Worm (Caenorhabditis elegans): ENCODE measurements around the gene anat-1.

The anat-1 gene

DNA sequence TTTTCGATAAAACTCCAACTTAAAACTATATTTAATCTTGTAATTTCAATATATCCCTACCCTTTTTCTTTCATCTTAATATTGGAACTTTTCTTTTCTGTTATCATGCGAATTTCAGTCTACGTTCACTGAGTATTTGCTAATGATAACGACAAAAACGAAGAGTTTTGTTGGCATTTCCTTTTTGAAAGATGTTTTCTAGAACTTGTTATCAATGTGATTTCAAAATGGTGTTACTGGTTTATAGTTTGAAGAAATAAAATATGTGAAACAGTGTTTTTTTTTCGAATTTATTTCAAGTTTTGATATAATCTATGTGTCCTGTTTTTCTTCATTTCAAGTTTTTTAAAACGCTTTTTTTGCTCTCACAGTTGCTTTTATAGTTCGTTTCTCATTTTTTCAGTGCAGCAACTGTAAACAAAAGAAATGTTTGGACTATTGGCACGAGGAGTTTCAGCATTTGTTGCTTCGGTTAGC, at the start of gene anat-1:
anat-1 (plus strand) TSS at position 427 of the 477 bp plus-strand sequence.
- TF ChIP-seq swsn-7 (tag; optimal IDR thresholded peaks at IDR 0.05) (no peak), elt-2 (tag; optimal IDR thresholded peaks at IDR 0.05) (peak; percentile 36)

DNA sequence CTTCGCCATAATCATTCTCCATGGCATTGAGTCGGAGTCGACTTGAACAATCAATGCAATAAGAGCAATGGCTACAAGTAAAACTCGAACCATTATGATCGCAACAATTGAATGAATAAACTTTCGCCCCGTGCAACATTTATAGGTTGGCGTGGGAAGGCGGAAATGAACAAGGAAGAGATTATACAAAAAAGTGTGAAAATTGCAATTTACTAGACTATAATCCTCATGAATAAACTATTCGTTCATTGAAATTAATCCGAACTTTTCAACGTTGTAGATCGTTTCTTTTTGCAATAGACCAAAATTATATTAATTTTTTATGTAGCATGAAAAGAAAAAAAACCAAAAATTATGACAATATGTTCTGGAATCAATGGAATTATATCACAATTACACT, 30.4 kb upstream of the anat-1 start, which contains the start of gene Y73B6A.3:
Y73B6A.3 (minus strand) TSS at position 101 of the 400 bp plus-strand sequence.
- no peak for TF ChIP-seq pqm-1 (tag; optimal IDR thresholded peaks at IDR 0.05)
- no peak for TF ChIP-seq lsy-2 (tag; optimal IDR thresholded peaks at IDR 0.05)
- no peak for TF ChIP-seq lir-3 (tag; optimal IDR thresholded peaks at IDR 0.05; ENCODE audit: poor library complexity)
- TF ChIP-seq nhr-20 (tag; optimal IDR thresholded peaks at IDR 0.05), result no peak
- TF ChIP-seq lin-15B (tag; optimal IDR thresholded peaks at IDR 0.05), result no peak
- no peak for TF ChIP-seq egl-13 (tag; optimal IDR thresholded peaks at IDR 0.05)
- TF ChIP-seq pax-3 (tag; optimal IDR thresholded peaks at IDR 0.05), result no peak
- no peak for TF ChIP-seq ztf-11 (tag; optimal IDR thresholded peaks at IDR 0.05)
- no peak for TF ChIP-seq xbp-1 (tag; optimal IDR thresholded peaks at IDR 0.05)
- TF ChIP-seq efl-1 (optimal IDR thresholded peaks at IDR 0.05), result no peak
- TF ChIP-seq efl-1 (GFP tag; optimal IDR thresholded peaks at IDR 0.05 in 1 of 2), result no peak
- no peak for TF ChIP-seq tbx-2 (tag; optimal IDR thresholded peaks at IDR 0.05)

DNA sequence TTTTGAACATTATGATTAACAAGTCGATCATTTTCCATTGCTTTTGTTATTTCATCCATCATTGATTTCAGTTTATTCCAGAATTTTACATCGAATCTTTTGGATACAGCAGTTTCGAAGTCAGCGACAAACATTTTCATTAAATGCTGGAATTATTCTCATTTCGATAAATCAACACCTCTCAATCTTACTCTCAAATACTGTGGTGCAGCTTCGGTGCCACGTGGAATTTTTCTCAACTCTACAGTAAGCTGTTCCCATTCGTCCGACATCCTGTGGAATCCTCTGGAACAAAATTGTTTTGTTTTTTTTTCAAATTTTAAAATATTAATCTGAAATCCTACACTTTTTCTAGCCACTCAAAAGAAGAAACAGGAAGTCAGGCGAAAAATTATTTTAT, 28.5 kb upstream of the anat-1 start, which contains the start of gene smg-7:
smg-7 (minus strand) TSS at position 285 of the 400 bp plus-strand sequence.
- TF ChIP-seq pqm-1 (tag; optimal IDR thresholded peaks at IDR 0.05) (no peak), mef-2 (tag; optimal IDR thresholded peaks at IDR 0.05) (no peak), vab-15 (tag; optimal IDR thresholded peaks at IDR 0.05) (no peak), nhr-85 (tag) (peak; percentile 31), lin-39 (tag; optimal IDR thresholded peaks at IDR 0.05) (no peak)

ce11 chrIV:6747083-6747482, 23.6 kb upstream of the anat-1 start:
- TF ChIP-seq mdl-1 (tag; optimal IDR thresholded peaks at IDR 0.05), result no peak
- no peak for TF ChIP-seq efl-1 (optimal IDR thresholded peaks at IDR 0.05)
- peak in 1 of 2 experiments; percentile 76 for TF ChIP-seq efl-1 (GFP tag; optimal IDR thresholded peaks at IDR 0.05 in 1 of 2)

- TF ChIP-seq lin-39 (tag; optimal IDR thresholded peaks at IDR 0.05) (no peak), unc-86 (tag; optimal IDR thresholded peaks at IDR 0.05) (no peak), sup-37 (GFP tag; optimal IDR thresholded peaks at IDR 0.05) (no peak), snu-23 (GFP tag; optimal IDR thresholded peaks at IDR 0.05) (peak; percentile 65), lin-35 (GFP tag; optimal IDR thresholded peaks at IDR 0.05) (peak in 1 of 2 experiments; percentile 20), nhr-71 (tag; optimal IDR thresholded peaks at IDR 0.05) (peak; percentile 59), lin-13 (GFP tag; optimal IDR thresholded peaks at IDR 0.05) (peak; percentile 16), C04F5.9 (tag; optimal IDR thresholded peaks at IDR 0.05) (peak; percentile 9), unc-62 (GFP tag; optimal IDR thresholded peaks at IDR 0.05) (no peak), tbx-2 (tag; optimal IDR thresholded peaks at IDR 0.05) (peak; percentile 44), dpl-1 (GFP tag; optimal IDR thresholded peaks at IDR 0.05) (peak; percentile 18 to 31 (median 31)), xbp-1 (tag; optimal IDR thresholded peaks at IDR 0.05) (peak; percentile 36), fos-1 (tag; optimal IDR thresholded peaks at IDR 0.05) (no peak), efl-1 (optimal IDR thresholded peaks at IDR 0.05) (peak in 1 of 2 experiments; percentile 37), efl-1 (GFP tag; optimal IDR thresholded peaks at IDR 0.05 in 1 of 2) (peak; percentile 24 to 71), ceh-90 (tag; optimal IDR thresholded peaks at IDR 0.05) (peak; percentile 73), snpc-4 (tag; optimal IDR thresholded peaks at IDR 0.05) (no peak), unc-98 (GFP tag; IDR thresholded peaks at IDR 0.05) (no peak), nhr-19 (GFP tag; conservative IDR thresholded peaks at IDR 0.05) (peak; percentile 26), blmp-1 (tag; optimal IDR thresholded peaks at IDR 0.05) (peak; percentile 50), rnt-1 (tag; optimal IDR thresholded peaks at IDR 0.05) (peak; percentile 88), pag-3 (tag; optimal IDR thresholded peaks at IDR 0.05; ENCODE audit: borderline replicate concordance, insufficient read depth) (no peak), skn-1 (tag; optimal IDR thresholded peaks at IDR 0.05) (peak; percentile 9), nhr-85 (tag) (peak; percentile 58), lsy-2 (tag; optimal IDR thresholded peaks at IDR 0.05) (peak; percentile 8 to 42), nhr-11 (tag; optimal IDR thresholded peaks at IDR 0.05) (no peak), elt-2 (tag; optimal IDR thresholded peaks at IDR 0.05) (no peak), F16B12.6 (tag; optimal IDR thresholded peaks at IDR 0.05) (no peak), ztf-11 (tag; optimal IDR thresholded peaks at IDR 0.05) (peak in 1 of 2 experiments; percentile 47), pqm-1 (tag; optimal IDR thresholded peaks at IDR 0.05) (no peak), mep-1 (tag; optimal IDR thresholded peaks at IDR 0.05) (peak; percentile 40), nhr-237 (tag; optimal IDR thresholded peaks at IDR 0.05) (no peak), lir-3 (tag; optimal IDR thresholded peaks at IDR 0.05; ENCODE audit: poor library complexity) (peak; percentile 70), mef-2 (tag; optimal IDR thresholded peaks at IDR 0.05) (no peak), irx-1 (tag; optimal IDR thresholded peaks at IDR 0.05) (peak; percentile 48), C16A3.4 (tag; optimal IDR thresholded peaks at IDR 0.05) (peak; percentile 20)
Observed at ce11 chrIV:6747652-6748051, 23.0 kb upstream of the anat-1 start.
